Worm (Caenorhabditis elegans) whole organism, young adult: ENCODE results near the gene aak-2.
A peak's percentile ranks its signal among the peaks of the same experiment; 100 is the strongest.

Source experiments
- F22D6.2 ChIP-seq: sonication (generic microtip); optimal IDR thresholded peaks from 2 replicates; lab custom pipeline; 2016; ENCODE audit warnings: mild to moderate bottlenecking, missing genetic modification characterization, missing compliant biosample characterization
- F57C9.4 ChIP-seq: sonication (generic microtip); optimal IDR thresholded peaks from 2 replicates; lab custom pipeline; 2017; ENCODE audit warnings: mild to moderate bottlenecking, missing genetic modification characterization, missing compliant biosample characterization
- Y53G8AR.9 ChIP-seq: fragments of 200-800 bp; sonication (Bioruptor generic); conservative IDR thresholded peaks from 2 replicates; pipeline ENCODE4 v1.3.6; 2022; ENCODE audit warnings: missing genetic modification reagents, missing genetic modification characterization, missing compliant biosample characterization
- akir-1 ChIP-seq: fragments of 200-800 bp; sonication (Bioruptor generic); optimal IDR thresholded peaks from 2 replicates; lab custom pipeline; 2018; ENCODE audit warnings: mild to moderate bottlenecking, missing genetic modification characterization, moderate library complexity, missing compliant biosample characterization
- bed-2 ChIP-seq: fragments of 200-800 bp; sonication (Bioruptor generic); IDR thresholded peaks from 2 replicates; pipeline ENCODE4 v1.3.6; 2022; ENCODE audit warnings: missing genetic modification reagents, missing genetic modification characterization, missing compliant biosample characterization
- ceh-100 ChIP-seq: fragments of 200-800 bp; sonication (Bioruptor generic); IDR thresholded peaks from 2 replicates; pipeline ENCODE4 v1.3.6; 2022; ENCODE audit warnings: missing genetic modification reagents, missing genetic modification characterization, missing compliant biosample characterization
- ceh-27 ChIP-seq: fragments of 200-800 bp; sonication (Bioruptor generic); optimal IDR thresholded peaks from 2 replicates; lab custom pipeline; 2018; ENCODE audit warnings: mild to moderate bottlenecking, missing genetic modification characterization, moderate library complexity, missing compliant biosample characterization
- dox-1 ChIP-seq: fragments of 200-800 bp; sonication (Bioruptor generic); IDR thresholded peaks from 2 replicates; pipeline ENCODE4 v1.3.6; 2022; ENCODE audit warnings: missing genetic modification reagents, missing genetic modification characterization, missing compliant biosample characterization
- egrh-3 ChIP-seq: fragments of 200-800 bp; sonication (Bioruptor generic); IDR thresholded peaks from 2 replicates; pipeline ENCODE4 v1.3.6; 2022; ENCODE audit warnings: missing genetic modification reagents, missing genetic modification characterization, missing compliant biosample characterization
- hmg-20 ChIP-seq: fragments of 200-800 bp; sonication (Bioruptor generic); IDR thresholded peaks from 2 replicates; pipeline ENCODE4 v1.3.6; 2022; ENCODE audit warnings: missing genetic modification reagents, missing genetic modification characterization, missing compliant biosample characterization
- hrde-1 ChIP-seq: sonication (generic microtip); optimal IDR thresholded peaks from 2 replicates; lab custom pipeline; 2016; ENCODE audit warnings: missing genetic modification characterization, mild to moderate bottlenecking, missing compliant biosample characterization, moderate library complexity, missing genotype, missing genetic modification reagents, borderline replicate concordance
- hsf-1 ChIP-seq: fragments of 200-800 bp; sonication (Bioruptor generic); IDR thresholded peaks from 2 replicates; pipeline ENCODE4 v1.3.6; 2022; ENCODE audit warnings: missing genetic modification reagents, missing genetic modification characterization, missing compliant biosample characterization
- nfyb-1 ChIP-seq: fragments of 200-800 bp; sonication (Bioruptor generic); IDR thresholded peaks from 2 replicates; pipeline ENCODE4 v1.3.6; 2022; ENCODE audit warnings: missing genetic modification reagents, missing genetic modification characterization, missing compliant biosample characterization
- zfh-2 ChIP-seq: fragments of 200-800 bp; sonication (Bioruptor generic); conservative IDR thresholded peaks from 2 replicates; pipeline ENCODE4 v1.3.6; 2022; ENCODE audit warnings: missing genetic modification reagents, missing genetic modification characterization, missing compliant biosample characterization
- ztf-25 ChIP-seq: fragments of 200-800 bp; sonication (Bioruptor generic); IDR thresholded peaks from 2 replicates; pipeline ENCODE4 v1.3.6; 2022; ENCODE audit warnings: missing genetic modification reagents, missing genetic modification characterization, missing compliant biosample characterization
- ztf-28 ChIP-seq: fragments of 200-800 bp; sonication (Bioruptor generic); IDR thresholded peaks from 2 replicates; pipeline ENCODE4 v1.3.6; 2022; ENCODE audit warnings: missing genetic modification reagents, missing genetic modification characterization, missing compliant biosample characterization

The aak-2 gene

ce11 chrX:16844924-16845323 lies 49.0 kb downstream of the aak-2 start, which contains the start of gene F41G4.8:
TSS of gene F41G4.8 (minus strand) at chrX:16845024.
- TF ChIP-seq F57C9.4 (tag; lab: Kevin White, UChicago) (no peak), bed-2 (GFP tag; lab: Robert Waterston, UW) (no peak), ceh-27 (GFP tag; lab: Kevin White, UChicago) (no peak), akir-1 (GFP tag; lab: Kevin White, UChicago) (no peak), hmg-20 (no peak), zfh-2 (GFP tag; lab: Robert Waterston, UW) (no peak), ztf-28 (no peak), F22D6.2 (tag; lab: Kevin White, UChicago) (no peak), ceh-100 (no peak), ztf-25 (GFP tag; lab: Robert Waterston, UW) (no peak), Y53G8AR.9 (GFP tag; lab: Robert Waterston, UW) (no peak), hrde-1 (tag; lab: Kevin White, UChicago) (no peak)

ce11 chrX:16851372-16851771 lies 55.5 kb downstream of the aak-2 start:
- TF ChIP-seq egrh-3 (GFP tag; lab: Robert Waterston, UW) (peak; percentile 63), nfyb-1 (GFP tag; lab: Robert Waterston, UW) (0 out of 2 replicates have a peak, but pooled peaks have one; percentile 26), dox-1 (peak; percentile 71), hsf-1 (GFP tag; lab: Robert Waterston, UW) (peak; percentile 97)
